Worm (Caenorhabditis elegans): ENCODE data around the gene mex-1.
A peak's percentile ranks its signal among the peaks of the same experiment; 100 is the strongest.

mex-1 gene

DNA sequence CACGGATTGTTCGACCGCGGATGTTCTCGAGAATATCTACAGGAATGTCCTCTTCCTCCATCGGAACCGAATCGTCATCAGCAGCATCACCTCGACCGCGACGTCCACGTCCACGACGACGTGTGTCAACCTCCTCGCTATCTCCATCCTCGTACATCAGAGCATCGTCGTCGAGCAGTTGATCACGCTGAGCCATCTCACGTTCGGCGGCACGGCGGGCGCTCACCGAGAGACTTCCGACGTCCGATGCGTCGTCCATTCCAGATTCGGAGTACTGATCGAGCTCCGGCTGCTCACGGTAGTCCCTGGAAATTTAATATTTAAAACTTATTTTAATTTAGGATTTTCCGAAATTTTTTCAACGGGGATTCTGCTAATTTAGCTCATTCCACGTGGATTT lies 37.5 kb downstream of the mex-1 start:
- no peak for TF ChIP-seq nhr-77 (tag; optimal IDR thresholded peaks at IDR 0.05)
- no peak for TF ChIP-seq zag-1 (tag; optimal IDR thresholded peaks at IDR 0.05)
- TF ChIP-seq nhr-12 (tag; optimal IDR thresholded peaks at IDR 0.05) = no peak
- TF ChIP-seq aly-2 (tag; optimal IDR thresholded peaks at IDR 0.05) = no peak
- no peak for TF ChIP-seq nhr-28 (tag; optimal IDR thresholded peaks at IDR 0.05)
- no peak for TF ChIP-seq lin-39 (tag; optimal IDR thresholded peaks at IDR 0.05)
- TF ChIP-seq pqm-1 (tag; optimal IDR thresholded peaks at IDR 0.05) = no peak
- TF ChIP-seq nhr-25 (tag; optimal IDR thresholded peaks at IDR 0.05) = no peak
- no peak for TF ChIP-seq ceh-9 (tag; optimal IDR thresholded peaks at IDR 0.05)
- no peak for TF ChIP-seq ztf-4 (tag; optimal IDR thresholded peaks at IDR 0.05)

DNA sequence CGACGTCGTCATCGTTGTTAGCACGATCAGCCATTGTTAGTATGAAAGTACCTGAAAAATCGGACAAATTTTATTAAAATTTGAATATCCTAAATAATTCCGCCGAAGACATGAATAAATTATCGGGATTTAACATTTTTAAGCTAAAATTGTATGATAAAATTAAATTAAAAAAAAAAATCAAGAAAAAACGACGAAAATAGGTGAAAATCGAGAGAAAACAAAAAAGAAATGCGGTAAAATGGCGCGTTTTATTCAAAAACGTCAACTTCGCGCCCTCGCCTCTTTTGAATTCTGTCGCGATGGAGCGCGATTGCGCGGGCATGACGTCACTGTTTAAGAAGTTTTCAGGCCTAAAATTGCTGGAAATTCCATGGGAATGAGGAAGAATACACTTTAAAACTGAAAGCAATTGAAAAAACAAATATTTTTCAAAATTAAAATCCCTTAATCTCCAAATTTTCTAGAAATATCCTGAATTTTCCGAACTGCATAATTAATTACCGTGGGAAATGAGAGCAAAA lies 38.2 kb downstream of the mex-1 start, which contains the start of gene mcm-2:
mcm-2 (minus strand) TSS at position 51 of the 524 bp plus-strand sequence.
- TF ChIP-seq nhr-76 (tag; optimal IDR thresholded peaks at IDR 0.05) (no peak), nhr-77 (tag; optimal IDR thresholded peaks at IDR 0.05) (peak; percentile 15), ztf-4 (tag; optimal IDR thresholded peaks at IDR 0.05) (no peak), ceh-82 (tag; optimal IDR thresholded peaks at IDR 0.05) (no peak), daf-12 (tag; optimal IDR thresholded peaks at IDR 0.05) (no peak), R02D3.7 (tag; optimal IDR thresholded peaks at IDR 0.05) (peak; percentile 19), nfya-1 (tag; optimal IDR thresholded peaks at IDR 0.05; ENCODE audit: insufficient read depth) (no peak), fkh-10 (GFP tag; optimal IDR thresholded peaks at IDR 0.05) (no peak), eor-1 (tag; optimal IDR thresholded peaks at IDR 0.05) (no peak), skn-1 (tag; optimal IDR thresholded peaks at IDR 0.05) (no peak), ama-1 (optimal IDR thresholded peaks at IDR 0.05) (no peak), mdl-1 (tag; optimal IDR thresholded peaks at IDR 0.05) (no peak), elt-3 (tag; optimal IDR thresholded peaks at IDR 0.05) (no peak), mml-1 (tag; optimal IDR thresholded peaks at IDR 0.05) (no peak), jun-1 (tag; optimal IDR thresholded peaks at IDR 0.05) (no peak), ceh-16 (tag; optimal IDR thresholded peaks at IDR 0.05) (no peak), egl-5 (tag; optimal IDR thresholded peaks at IDR 0.05) (no peak), tbx-2 (tag; optimal IDR thresholded peaks at IDR 0.05) (no peak), lsy-12 (tag; optimal IDR thresholded peaks at IDR 0.05) (no peak), lin-15B (tag; optimal IDR thresholded peaks at IDR 0.05) (peak; percentile 81), hmg-11 (tag; optimal IDR thresholded peaks at IDR 0.05) (no peak), pqm-1 (tag; optimal IDR thresholded peaks at IDR 0.05) (no peak), nhr-237 (tag; optimal IDR thresholded peaks at IDR 0.05) (no peak), nhr-11 (tag; optimal IDR thresholded peaks at IDR 0.05) (no peak), ceh-28 (tag; optimal IDR thresholded peaks at IDR 0.05) (no peak), unc-39 (tag; optimal IDR thresholded peaks at IDR 0.05) (no peak), nhr-28 (tag; optimal IDR thresholded peaks at IDR 0.05) (no peak), fos-1 (tag; optimal IDR thresholded peaks at IDR 0.05) (no peak), ZK546.5 (tag; optimal IDR thresholded peaks at IDR 0.05) (no peak), fkh-2 (tag; optimal IDR thresholded peaks at IDR 0.05) (no peak), egl-27 (tag; optimal IDR thresholded peaks at IDR 0.05) (no peak), zag-1 (tag; optimal IDR thresholded peaks at IDR 0.05) (no peak), nhr-43 (tag; optimal IDR thresholded peaks at IDR 0.05; ENCODE audit: poor library complexity, severe bottlenecking) (no peak), nhr-23 (tag; optimal IDR thresholded peaks at IDR 0.05) (peak; percentile 25), nhr-67 (tag; optimal IDR thresholded peaks at IDR 0.05) (no peak), elt-1 (tag; optimal IDR thresholded peaks at IDR 0.05) (peak; percentile 31), aly-2 (tag; optimal IDR thresholded peaks at IDR 0.05) (no peak), sea-2 (GFP tag; optimal IDR thresholded peaks at IDR 0.05) (no peak), nhr-25 (tag; optimal IDR thresholded peaks at IDR 0.05) (no peak), nhr-12 (tag; optimal IDR thresholded peaks at IDR 0.05) (no peak), unc-62 (GFP tag; optimal IDR thresholded peaks at IDR 0.05) (no peak), elt-2 (tag; optimal IDR thresholded peaks at IDR 0.05) (peak; percentile 33), ztf-11 (tag; optimal IDR thresholded peaks at IDR 0.05) (no peak), ceh-9 (tag; optimal IDR thresholded peaks at IDR 0.05) (no peak), lin-39 (tag; optimal IDR thresholded peaks at IDR 0.05) (no peak), pha-4 (tag; optimal IDR thresholded peaks at IDR 0.05) (peak; percentile 67), snpc-4 (tag; optimal IDR thresholded peaks at IDR 0.05) (peak; percentile 14)

Data from whole organism, L3 larva.